Fruit fly (Drosophila melanogaster) whole organism, embryonic: ENCODE data around the gene CG11131.
A peak's percentile ranks its signal among the peaks of the same experiment; 100 is the strongest.

Experiments
- Atf-2 ChIP-seq: fragments of 200-800 bp; sonication (Bioruptor generic); optimal IDR thresholded peaks from 2 replicates; lab custom pipeline; 2016; ENCODE audit warnings: missing biosample characterization, missing genetic modification characterization
- Blimp-1 ChIP-seq: fragments of 200-800 bp; sonication (Bioruptor generic); optimal IDR thresholded peaks from 3 replicates; lab custom pipeline; 2018; ENCODE audit warnings: missing biosample characterization, missing genetic modification characterization, mild to moderate bottlenecking, moderate library complexity, missing genetic modification reagents
- CG10462 ChIP-seq: fragments of 200-800 bp; sonication (Bioruptor generic); optimal IDR thresholded peaks from 2 replicates; lab custom pipeline; 2016; ENCODE audit warnings: missing biosample characterization, missing genetic modification characterization
- CG12071 ChIP-seq: fragments of 200-800 bp; sonication (Bioruptor generic); optimal IDR thresholded peaks from 3 replicates; lab custom pipeline; 2018; ENCODE audit warnings: missing biosample characterization, mild to moderate bottlenecking, missing genetic modification characterization
- CG14860 ChIP-seq: fragments of 200-800 bp; sonication (Bioruptor generic); IDR thresholded peaks from 3 replicates; pipeline ENCODE4 v1.3.6; 2022; ENCODE audit warnings: missing biosample characterization, missing genetic modification characterization; ENCODE audit not compliant: partially characterized antibody
- CG16779 ChIP-seq: fragments of 200-800 bp; sonication (Bioruptor generic); IDR thresholded peaks from 2 replicates; pipeline ENCODE4 v1.3.6; 2022; ENCODE audit warnings: missing biosample characterization, missing genetic modification characterization
- CG16813 ChIP-seq: fragments of 200-800 bp; sonication (Bioruptor generic); IDR thresholded peaks from 3 replicates; pipeline ENCODE4 v1.3.6; 2022; ENCODE audit warnings: missing biosample characterization, missing genetic modification characterization; ENCODE audit not compliant: partially characterized antibody
- CG17912 ChIP-seq: fragments of 200-800 bp; sonication (Bioruptor generic); optimal IDR thresholded peaks from 2 replicates; lab custom pipeline; 2018; ENCODE audit warnings: missing biosample characterization, mild to moderate bottlenecking, missing genetic modification characterization
- CG31388 ChIP-seq: fragments of 200-800 bp; sonication (Bioruptor generic); optimal IDR thresholded peaks from 2 replicates; lab custom pipeline; 2016; ENCODE audit warnings: missing biosample characterization, missing genetic modification characterization
- CG33557 ChIP-seq: fragments of 200-800 bp; sonication (Bioruptor generic); optimal IDR thresholded peaks from 2 replicates; lab custom pipeline; 2019; ENCODE audit warnings: missing biosample characterization, mild to moderate bottlenecking, missing genetic modification characterization, moderate library complexity
- CG5180 ChIP-seq: fragments of 200-800 bp; sonication (Bioruptor generic); optimal IDR thresholded peaks from 3 replicates; lab custom pipeline; 2017; ENCODE audit warnings: missing biosample characterization, missing genetic modification characterization, mild to moderate bottlenecking, moderate library complexity, missing genetic modification reagents
- CG6791 ChIP-seq: fragments of 200-800 bp; sonication (Bioruptor generic); IDR thresholded peaks from 3 replicates; pipeline ENCODE4 v1.3.6; 2022; ENCODE audit warnings: missing biosample characterization, missing genetic modification characterization; ENCODE audit not compliant: partially characterized antibody
- CG6854 ChIP-seq: fragments of 200-800 bp; sonication (Bioruptor generic); optimal IDR thresholded peaks from 3 replicates; lab custom pipeline; 2017; ENCODE audit warnings: missing biosample characterization, mild to moderate bottlenecking, missing genetic modification characterization
- CG7556 ChIP-seq: fragments of 200-800 bp; sonication (Bioruptor generic); optimal IDR thresholded peaks from 2 replicates; lab custom pipeline; 2017; ENCODE audit warnings: missing biosample characterization, mild to moderate bottlenecking, missing genetic modification characterization
- CG7963 ChIP-seq: fragments of 200-800 bp; sonication (Bioruptor generic); IDR thresholded peaks from 3 replicates; pipeline ENCODE4 v1.3.6; 2022; ENCODE audit warnings: missing biosample characterization, missing genetic modification characterization; ENCODE audit not compliant: partially characterized antibody
- D19A ChIP-seq: fragments of 200-800 bp; optimal IDR thresholded peaks from 3 replicates; lab custom pipeline; 2019; ENCODE audit warnings: missing biosample characterization, mild to moderate bottlenecking, missing genetic modification characterization, moderate library complexity
- D19B ChIP-seq: fragments of 200-800 bp; sonication (Bioruptor generic); optimal IDR thresholded peaks from 2 replicates; lab custom pipeline; 2017; ENCODE audit warnings: missing biosample characterization, mild to moderate bottlenecking, missing genetic modification characterization
- Elba2 ChIP-seq: fragments of 200-800 bp; sonication (Bioruptor generic); optimal IDR thresholded peaks from 3 replicates; lab custom pipeline; 2016; ENCODE audit warnings: missing biosample characterization, missing genetic modification characterization
- Gug ChIP-seq: fragments of 200-800 bp; sonication (Bioruptor generic); IDR thresholded peaks from 4 replicates; pipeline ENCODE4 v1.3.6; 2022; ENCODE audit warnings: missing biosample characterization, missing genetic modification characterization
- HLH4C ChIP-seq: fragments of 200-800 bp; sonication (Bioruptor generic); IDR thresholded peaks from 3 replicates; pipeline ENCODE4 v1.3.6; 2022; ENCODE audit warnings: missing biosample characterization, missing genetic modification characterization; ENCODE audit not compliant: partially characterized antibody
- Hmr ChIP-seq: fragments of 200-800 bp; sonication (Bioruptor generic); optimal IDR thresholded peaks from 3 replicates; lab custom pipeline; 2017; ENCODE audit warnings: mild to moderate bottlenecking, missing biosample characterization, missing genetic modification reagents, missing genetic modification characterization
- Kr ChIP-seq: fragments of 200-800 bp; sonication (Bioruptor generic); optimal IDR thresholded peaks from 2 replicates; lab custom pipeline; 2017; ENCODE audit warnings: missing biosample characterization, mild to moderate bottlenecking, missing genetic modification characterization
- Neu2 ChIP-seq: fragments of 200-800 bp; sonication (Bioruptor generic); optimal IDR thresholded peaks from 3 replicates; lab custom pipeline; 2016; ENCODE audit warnings: missing biosample characterization, missing genetic modification characterization, borderline replicate concordance
- Opbp ChIP-seq: fragments of 200-800 bp; sonication (Bioruptor generic); IDR thresholded peaks from 3 replicates; pipeline ENCODE4 v1.3.6; 2022; ENCODE audit warnings: missing biosample characterization, missing genetic modification characterization; ENCODE audit not compliant: partially characterized antibody
- Pdp1 ChIP-seq, 2 experiments: fragments of 200-800 bp; sonication (Bioruptor generic); optimal IDR thresholded peaks; 3 replicates each; lab custom pipeline; 2016; ENCODE audit warnings: missing biosample characterization in 2 of 2, missing genetic modification characterization in 2 of 2, mild to moderate bottlenecking in 1 of 2, moderate library complexity in 1 of 2
- Scr ChIP-seq: fragments of 200-800 bp; sonication (Bioruptor generic); IDR thresholded peaks from 2 replicates; pipeline ENCODE4 v1.3.6; 2022; ENCODE audit warnings: missing biosample characterization, missing genetic modification characterization; ENCODE audit not compliant: partially characterized antibody
- Sry-β ChIP-seq: fragments of 200-800 bp; sonication (Bioruptor generic); optimal IDR thresholded peaks from 2 replicates; lab custom pipeline; 2018; ENCODE audit warnings: missing biosample characterization, mild to moderate bottlenecking, missing genetic modification characterization, moderate library complexity
- bbx ChIP-seq: fragments of 200-800 bp; sonication (Bioruptor generic); IDR thresholded peaks from 2 replicates; pipeline ENCODE4 v1.3.6; 2022; ENCODE audit warnings: missing biosample characterization, missing genetic modification characterization; ENCODE audit not compliant: partially characterized antibody
- btn ChIP-seq: fragments of 200-800 bp; sonication (Bioruptor generic); optimal IDR thresholded peaks from 2 replicates; lab custom pipeline; 2016; ENCODE audit warnings: missing biosample characterization, missing genetic modification characterization
- cad ChIP-seq: fragments of >200 bp; optimal IDR thresholded peaks from 2 replicates; lab custom pipeline; 2017; ENCODE audit warnings: missing biosample characterization, missing genetic modification characterization
- crp ChIP-seq, 2 experiments: fragments of 200-800 bp; sonication (Bioruptor generic); optimal IDR thresholded peaks; 2 replicates in 1 of 2; 3 replicates in 1 of 2; lab custom pipeline; 2017; ENCODE audit warnings: missing biosample characterization in 2 of 2, missing genetic modification characterization in 2 of 2, mild to moderate bottlenecking in 1 of 2, moderate library complexity in 1 of 2
- fd96Cb ChIP-seq: fragments of 200-800 bp; sonication (Bioruptor generic); optimal IDR thresholded peaks from 2 replicates; lab custom pipeline; 2018; ENCODE audit warnings: missing biosample characterization, mild to moderate bottlenecking, missing genetic modification characterization, moderate library complexity
- hb ChIP-seq: fragments of 200-800 bp; sonication (Bioruptor generic); IDR thresholded peaks from 3 replicates; pipeline ENCODE4 v1.3.6; 2022; ENCODE audit warnings: missing biosample characterization, missing genetic modification characterization; ENCODE audit not compliant: partially characterized antibody
- inv ChIP-seq: fragments of 200-800 bp; sonication (Bioruptor generic); IDR thresholded peaks from 2 replicates; pipeline ENCODE4 v1.3.6; 2022; ENCODE audit warnings: missing biosample characterization, missing genetic modification characterization; ENCODE audit not compliant: partially characterized antibody
- ken ChIP-seq: fragments of 200-800 bp; sonication (Bioruptor generic); IDR thresholded peaks from 3 replicates; pipeline ENCODE4 v1.3.6; 2022; ENCODE audit warnings: missing biosample characterization, missing genetic modification characterization
- lmd ChIP-seq: fragments of 200-800 bp; sonication (Bioruptor generic); IDR thresholded peaks from 2 replicates; pipeline ENCODE4 v1.3.6; 2022; ENCODE audit warnings: missing biosample characterization, missing genetic modification characterization
- mld ChIP-seq: fragments of 200-800 bp; sonication (Bioruptor generic); IDR thresholded peaks from 3 replicates; pipeline ENCODE4 v1.3.6; 2022; ENCODE audit warnings: missing biosample characterization, missing genetic modification characterization; ENCODE audit not compliant: partially characterized antibody
- nerfin-2 ChIP-seq: fragments of 200-800 bp; sonication (Bioruptor generic); IDR thresholded peaks from 2 replicates; pipeline ENCODE4 v1.3.6; 2022; ENCODE audit warnings: missing biosample characterization, missing genetic modification characterization; ENCODE audit not compliant: partially characterized antibody
- onecut ChIP-seq: fragments of 200-800 bp; sonication (Bioruptor generic); IDR thresholded peaks from 2 replicates; pipeline ENCODE4 v1.3.6; 2022; ENCODE audit warnings: missing biosample characterization, missing genetic modification characterization
- row ChIP-seq: fragments of 200-800 bp; sonication (Bioruptor generic); IDR thresholded peaks from 3 replicates; pipeline ENCODE4 v1.3.6; 2022; ENCODE audit warnings: missing biosample characterization, missing genetic modification characterization
- tin ChIP-seq: fragments of 200-800 bp; sonication (Bioruptor generic); optimal IDR thresholded peaks from 3 replicates; lab custom pipeline; 2016; ENCODE audit warnings: missing biosample characterization, missing genetic modification characterization
- tna ChIP-seq: fragments of 200-800 bp; sonication (Bioruptor generic); IDR thresholded peaks from 2 replicates; pipeline ENCODE4 v1.3.6; 2022; ENCODE audit warnings: missing biosample characterization, missing genetic modification characterization; ENCODE audit not compliant: partially characterized antibody
- tx ChIP-seq: fragments of 200-800 bp; sonication (Bioruptor generic); optimal IDR thresholded peaks from 2 replicates; lab custom pipeline; 2016; ENCODE audit warnings: missing biosample characterization, missing genetic modification characterization
- vnd ChIP-seq: fragments of 200-800 bp; sonication (Bioruptor generic); IDR thresholded peaks from 3 replicates; pipeline ENCODE4 v1.3.6; 2022; ENCODE audit warnings: missing biosample characterization, missing genetic modification characterization; ENCODE audit not compliant: partially characterized antibody
- wdn ChIP-seq: fragments of 200-800 bp; sonication (Bioruptor generic); IDR thresholded peaks from 2 replicates; pipeline ENCODE4 v1.3.6; 2022; ENCODE audit warnings: missing biosample characterization, missing genetic modification characterization
- zf30C ChIP-seq: fragments of 200-800 bp; sonication (Bioruptor generic); optimal IDR thresholded peaks from 3 replicates; lab custom pipeline; 2018; ENCODE audit warnings: missing biosample characterization, mild to moderate bottlenecking, missing genetic modification characterization

The CG11131 gene

DNA sequence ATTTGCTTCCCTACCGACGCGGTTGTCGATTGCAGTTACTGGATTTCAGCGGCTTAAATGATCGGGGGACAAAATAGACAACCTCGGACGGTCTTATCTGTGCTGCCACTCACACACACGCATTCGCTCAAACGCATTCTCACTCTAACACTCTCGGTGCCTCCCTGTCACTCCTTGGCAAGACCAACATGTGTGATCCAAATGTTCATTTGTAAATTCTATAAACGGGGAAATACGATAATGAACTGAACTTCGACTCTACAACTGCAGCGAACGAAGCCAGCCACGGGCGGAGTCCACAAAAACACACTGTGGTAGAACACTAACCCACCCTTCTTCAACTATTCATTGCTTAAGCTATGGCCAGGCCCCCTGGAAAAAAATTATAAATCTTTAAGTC, 44.9 kb downstream of the CG11131 start (continued):
- TF ChIP-seq zf30C (GFP tag; lab: Kevin White, UChicago) (no peak), CG5180 (GFP tag; lab: Kevin White, UChicago) (peak; percentile 57), Atf-2 (no peak), Kr (peak; percentile 21), CG10462 (no peak), CG17912 (GFP tag; lab: Kevin White, UChicago) (no peak), lmd (GFP tag; lab: Robert Waterston, UW) (no peak), tx (GFP tag; lab: Kevin White, UChicago) (no peak)

- peak in 1 of 2 experiments; percentile 1 for TF ChIP-seq Pdp1 (GFP tag; optimal IDR thresholded peaks at IDR 0.05; lab: Kevin White, UChicago)
- peak; percentile 79 for TF ChIP-seq CG16813 (GFP tag; lab: Robert Waterston, UW)
- peak; percentile 51; the same call in 1 of the 3 replicates for TF ChIP-seq hb (GFP tag; lab: Robert Waterston, UW)
- TF ChIP-seq Opbp (GFP tag; lab: Robert Waterston, UW): 0 out of 3 replicates have a peak, but pooled peaks have one; percentile 15
- 0 out of 3 replicates have a peak, but pooled peaks have one; percentile 54 for TF ChIP-seq mld (GFP tag; lab: Robert Waterston, UW)
- TF ChIP-seq CG6854: no peak
- no peak for TF ChIP-seq onecut
- TF ChIP-seq CG33557: no peak
- peak; percentile 74; the same call in 2 of the 3 replicates for TF ChIP-seq CG14860
- peak; percentile 17; the same call in 1 of the 2 replicates for TF ChIP-seq inv (GFP tag; lab: Robert Waterston, UW)
- no peak for TF ChIP-seq cad (GFP tag; lab: Kevin White, UChicago)
- peak; percentile 66; the same call in 2 of the 3 replicates for TF ChIP-seq CG7963
- peak; percentile 40; the same call in 1 of the 2 replicates for TF ChIP-seq nerfin-2 (GFP tag; lab: Robert Waterston, UW)
- peak; percentile 63 for TF ChIP-seq vnd (GFP tag; lab: Robert Waterston, UW)
- peak; percentile 64; the same call in 2 of the 3 replicates for TF ChIP-seq CG6791 (GFP tag; lab: Robert Waterston, UW)
- TF ChIP-seq Scr (GFP tag; lab: Robert Waterston, UW): peak; percentile 50
- TF ChIP-seq tna: peak; percentile 51; the same call in 1 of the 2 replicates
- TF ChIP-seq HLH4C (GFP tag; lab: Robert Waterston, UW): peak; percentile 79
- peak; percentile 47 for TF ChIP-seq D19B (GFP tag; lab: Kevin White, UChicago)
- TF ChIP-seq D19A (tag; lab: Kevin White, UChicago): peak; percentile 51
Measured at dm6 chr3L:22944493-22944892, 45.9 kb downstream of the CG11131 start.

DNA sequence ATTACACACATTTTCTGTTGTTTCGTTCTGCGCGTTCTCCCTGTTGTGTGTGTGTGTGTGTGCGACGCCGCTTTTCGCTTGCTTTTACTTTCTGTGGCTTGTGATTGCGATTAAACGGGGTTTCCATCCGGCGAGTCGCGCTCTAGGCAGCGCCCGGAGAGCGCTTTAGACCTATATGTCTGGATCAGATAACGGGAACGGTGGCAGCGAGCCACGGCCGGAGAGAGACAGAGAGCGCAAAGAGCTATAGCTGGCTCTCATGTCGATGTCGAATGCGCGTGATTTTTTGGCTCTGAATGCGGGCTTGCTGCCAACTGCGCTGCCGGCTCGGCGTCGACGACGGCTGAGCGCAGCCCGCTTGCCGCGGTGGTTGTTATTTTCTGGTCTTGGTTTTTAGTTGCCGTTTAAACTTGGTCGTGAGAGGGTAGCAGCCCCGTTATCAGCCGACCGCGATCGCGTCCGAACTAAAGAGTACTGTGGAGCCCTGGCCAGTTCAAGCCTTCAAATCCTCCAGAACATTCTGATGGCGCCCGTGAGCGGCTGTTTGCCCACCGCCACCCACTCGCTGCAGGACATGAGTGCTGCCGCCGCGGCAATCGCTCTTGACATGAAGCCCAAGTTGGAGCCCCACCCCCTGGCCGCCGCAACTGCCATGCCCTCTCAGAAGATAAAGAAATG, 46.9 kb downstream of the CG11131 start, which contains the start of gene Mes2:
Gene Mes2 (plus strand): TSS at position 394 of the 678 bp plus-strand sequence.
- no peak for TF ChIP-seq Neu2 (GFP tag; lab: Kevin White, UChicago)
- no peak for TF ChIP-seq Gug (GFP tag; lab: Robert Waterston, UW)
- TF ChIP-seq wdn (GFP tag; lab: Robert Waterston, UW): no peak
- peak; percentile 96 for TF ChIP-seq Blimp-1 (GFP tag; lab: Kevin White, UChicago)
- no peak for TF ChIP-seq Elba2
- TF ChIP-seq row (GFP tag; lab: Robert Waterston, UW): no peak
- no peak for TF ChIP-seq fd96Cb (tag; lab: Kevin White, UChicago)
- TF ChIP-seq CG12071 (GFP tag; lab: Kevin White, UChicago): no peak
- no peak for TF ChIP-seq Hmr (GFP tag; lab: Kevin White, UChicago)
- no peak for TF ChIP-seq Sry-β (GFP tag; lab: Kevin White, UChicago)
- no peak for TF ChIP-seq tin
- TF ChIP-seq CG7556 (GFP tag; lab: Kevin White, UChicago): no peak
- TF ChIP-seq ken (GFP tag; lab: Robert Waterston, UW): no peak
- TF ChIP-seq crp (GFP tag; optimal IDR thresholded peaks at IDR 0.05; lab: Kevin White, UChicago): no peak
- TF ChIP-seq CG16779 (GFP tag; lab: Robert Waterston, UW): no peak
- TF ChIP-seq btn (GFP tag; lab: Kevin White, UChicago): no peak
- TF ChIP-seq CG31388 (GFP tag; lab: Kevin White, UChicago): no peak
- TF ChIP-seq bbx (GFP tag; lab: Robert Waterston, UW): 0 out of 2 replicates have a peak, but pooled peaks have one; percentile 16
